Fruit fly (Drosophila melanogaster): Measurements from ENCODE around the gene CG17078.

Gene CG17078

dm6 chr2L:309177-309576 is 31.1 kb upstream of the CG17078 start (continued):
- TF ChIP-seq Six4 (GFP tag; optimal IDR thresholded peaks at IDR 0.05) (no peak), Rfx (GFP tag; IDR thresholded peaks at IDR 0.05) (0 out of 2 replicates have a peak, but pooled peaks have one; percentile 47), Xrp1 (GFP tag; IDR thresholded peaks at IDR 0.05) (0 out of 2 replicates have a peak, but pooled peaks have one; percentile 28), CG10565 (GFP tag; optimal IDR thresholded peaks at IDR 0.05) (no peak), corto (GFP tag; optimal IDR thresholded peaks at IDR 0.05) (no peak), CG14441 (GFP tag; IDR thresholded peaks at IDR 0.05) (no peak), CG18764 (GFP tag; optimal IDR thresholded peaks at IDR 0.05) (peak; percentile 9), CG1602 (GFP tag; optimal IDR thresholded peaks at IDR 0.05) (no peak)

DNA sequence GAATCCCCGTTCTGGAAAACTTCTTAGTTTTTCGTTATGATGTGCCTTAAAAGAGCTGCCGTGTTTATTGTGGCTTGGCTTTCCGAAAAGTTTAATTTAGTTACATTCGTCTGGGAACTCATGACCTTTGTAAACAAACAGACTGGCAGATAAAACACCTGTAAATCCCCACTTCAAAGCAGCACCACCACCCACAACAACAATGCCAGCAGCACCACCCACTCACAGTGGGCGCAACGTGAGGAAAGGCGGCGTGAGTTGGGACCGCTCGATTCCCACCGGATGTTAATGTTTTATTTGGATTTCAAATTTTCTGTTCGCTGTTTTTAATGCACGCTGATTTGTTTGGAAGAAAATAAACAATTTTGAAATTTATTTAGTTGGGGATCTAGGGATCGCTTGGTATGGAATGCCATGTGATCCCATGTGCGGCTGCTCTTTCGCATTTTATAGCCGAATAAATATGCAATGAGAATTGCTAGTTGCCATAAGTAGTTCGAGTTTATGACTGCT is 30.2 kb upstream of the CG17078 start:
- TF ChIP-seq HmgZ (tag; optimal IDR thresholded peaks at IDR 0.05) = no peak
- no peak for TF ChIP-seq NFAT (GFP tag; IDR thresholded peaks at IDR 0.05)
- TF ChIP-seq slou (GFP tag; optimal IDR thresholded peaks at IDR 0.05) = no peak
- no peak for TF ChIP-seq H2.0 (GFP tag; IDR thresholded peaks at IDR 0.05)
- TF ChIP-seq Dref (GFP tag; IDR thresholded peaks at IDR 0.05) = no peak
- no peak for TF ChIP-seq CG14965 (GFP tag; optimal IDR thresholded peaks at IDR 0.05; ENCODE audit: borderline replicate concordance)
- no peak for TF ChIP-seq CG15269 (tag; optimal IDR thresholded peaks at IDR 0.05)
- peak; percentile 71 for TF ChIP-seq CG12769 (tag; optimal IDR thresholded peaks at IDR 0.05)
- TF ChIP-seq sd (tag; optimal IDR thresholded peaks at IDR 0.05) = peak; percentile 69
- no peak for TF ChIP-seq CG4282 (GFP tag; optimal IDR thresholded peaks at IDR 0.05)
- no peak for TF ChIP-seq repo (GFP tag; optimal IDR thresholded peaks at IDR 0.05)
- TF ChIP-seq odd (GFP tag; optimal IDR thresholded peaks at IDR 0.05) = no peak
- no peak for TF ChIP-seq CG1792 (GFP tag; optimal IDR thresholded peaks at IDR 0.05)
- TF ChIP-seq stc (GFP tag; IDR thresholded peaks at IDR 0.05) = no peak
- TF ChIP-seq zen2 (GFP tag; IDR thresholded peaks at IDR 0.05; ENCODE audit: partially characterized antibody) = no peak
- TF ChIP-seq CG42726 (GFP tag; IDR thresholded peaks at IDR 0.05; ENCODE audit: partially characterized antibody) = no peak
- no peak for TF ChIP-seq Bteb2 (GFP tag; optimal IDR thresholded peaks at IDR 0.05)
- peak; percentile 43 for TF ChIP-seq fd64A (GFP tag; optimal IDR thresholded peaks at IDR 0.05)
- no peak for TF ChIP-seq mam (GFP tag; optimal IDR thresholded peaks at IDR 0.05)
- TF ChIP-seq ham (GFP tag; IDR thresholded peaks at IDR 0.05) = no peak
- peak; percentile 56; the same call in 1 of the 3 replicates for TF ChIP-seq sr (GFP tag; IDR thresholded peaks at IDR 0.05)
- TF ChIP-seq CG13894 (tag; optimal IDR thresholded peaks at IDR 0.05) = no peak
- no peak for TF ChIP-seq CG8478 (optimal IDR thresholded peaks at IDR 0.05)
- no peak for TF ChIP-seq Abd-B (GFP tag; optimal IDR thresholded peaks at IDR 0.05)
- peak; percentile 27 for TF ChIP-seq abd-A (tag; optimal IDR thresholded peaks at IDR 0.05)
- no peak for TF ChIP-seq lilli (GFP tag; optimal IDR thresholded peaks at IDR 0.05)
- TF ChIP-seq Trl (optimal IDR thresholded peaks at IDR 0.05) = no peak
- TF ChIP-seq Trl (GFP tag; optimal IDR thresholded peaks at IDR 0.05) = no peak
- no peak for TF ChIP-seq btn (GFP tag; optimal IDR thresholded peaks at IDR 0.05)
- no peak for TF ChIP-seq CG1602 (GFP tag; optimal IDR thresholded peaks at IDR 0.05)
- TF ChIP-seq CG2202 (tag; optimal IDR thresholded peaks at IDR 0.05) = no peak
- TF ChIP-seq Ets97D (GFP tag; optimal IDR thresholded peaks at IDR 0.05) = no peak
- no peak for TF ChIP-seq CG8281 (tag; optimal IDR thresholded peaks at IDR 0.05)
- peak; percentile 69 for TF ChIP-seq kah (GFP tag; optimal IDR thresholded peaks at IDR 0.05)
- peak; percentile 3 for TF ChIP-seq sens (GFP tag)
- no peak for TF ChIP-seq CG10565 (GFP tag; optimal IDR thresholded peaks at IDR 0.05)
- no peak for TF ChIP-seq CG2889 (GFP tag; IDR thresholded peaks at IDR 0.05)
- peak; percentile 17 for TF ChIP-seq run (tag; optimal IDR thresholded peaks at IDR 0.05)
- TF ChIP-seq CG17361 (GFP tag; IDR thresholded peaks at IDR 0.05) = no peak
